Fruit fly (Drosophila melanogaster) whole organism, embryonic: ENCODE measurements around the gene vkg.

Source experiments
- Asciz ChIP-seq: fragments of 200-800 bp; sonication (Bioruptor generic); optimal IDR thresholded peaks from 2 replicates; lab custom pipeline; 2017; ENCODE audit warnings: missing biosample characterization, mild to moderate bottlenecking, missing genetic modification characterization, missing genetic modification reagents
- Awh ChIP-seq: fragments of 200-800 bp; sonication (Bioruptor generic); IDR thresholded peaks from 2 replicates; pipeline ENCODE4, ENCODE4 v1.3.6; 2022; ENCODE audit warnings: missing biosample characterization, missing genetic modification characterization
- CG12104 ChIP-seq: fragments of 200-800 bp; sonication (Bioruptor generic); optimal IDR thresholded peaks from 3 replicates; lab custom pipeline; 2016; ENCODE audit warnings: missing biosample characterization, missing genetic modification characterization
- CG14667 ChIP-seq: fragments of 200-800 bp; sonication (Bioruptor generic); IDR thresholded peaks from 2 replicates; pipeline ENCODE4 v1.3.6; 2022; ENCODE audit warnings: missing biosample characterization, missing genetic modification characterization
- CG15269 ChIP-seq: fragments of 200-800 bp; sonication (Bioruptor generic); optimal IDR thresholded peaks from 2 replicates; lab custom pipeline; 2018; ENCODE audit warnings: missing biosample characterization, mild to moderate bottlenecking, missing genetic modification characterization, moderate library complexity
- CG17328 ChIP-seq: fragments of 200-800 bp; sonication (Bioruptor generic); IDR thresholded peaks from 2 replicates; pipeline ENCODE4 v1.3.6; 2022; ENCODE audit warnings: missing biosample characterization, missing genetic modification characterization
- CG17912 ChIP-seq: fragments of 200-800 bp; sonication (Bioruptor generic); optimal IDR thresholded peaks from 2 replicates; lab custom pipeline; 2018; ENCODE audit warnings: missing biosample characterization, mild to moderate bottlenecking, missing genetic modification characterization
- CG2199 ChIP-seq: fragments of 200-800 bp; sonication (Bioruptor generic); IDR thresholded peaks from 3 replicates; pipeline ENCODE4 v1.3.6; 2022; ENCODE audit warnings: missing biosample characterization, missing genetic modification characterization
- CG31224 ChIP-seq: fragments of 200-800 bp; sonication (Bioruptor generic); IDR thresholded peaks from 2 replicates; pipeline ENCODE4 v1.3.6; 2022; ENCODE audit warnings: missing biosample characterization, missing genetic modification characterization
- CG3163 ChIP-seq: fragments of 200-800 bp; sonication (Bioruptor generic); optimal IDR thresholded peaks from 3 replicates; lab custom pipeline; 2016; ENCODE audit warnings: missing biosample characterization, missing genetic modification characterization
- CG34376 ChIP-seq: fragments of 200-800 bp; sonication (Bioruptor generic); optimal IDR thresholded peaks from 2 replicates; lab custom pipeline; 2018; ENCODE audit warnings: missing biosample characterization, mild to moderate bottlenecking, missing genetic modification characterization
- CG4328 ChIP-seq: fragments of 200-800 bp; sonication (Bioruptor generic); optimal IDR thresholded peaks from 3 replicates; lab custom pipeline; 2017; ENCODE audit warnings: missing biosample characterization, missing genetic modification reagents, missing genetic modification characterization
- CG4707 ChIP-seq: fragments of 200-800 bp; sonication (Bioruptor generic); optimal IDR thresholded peaks from 2 replicates; lab custom pipeline; 2018; ENCODE audit warnings: missing biosample characterization, mild to moderate bottlenecking, missing genetic modification characterization, moderate library complexity
- CG7987 ChIP-seq: fragments of 200-800 bp; sonication (Bioruptor generic); optimal IDR thresholded peaks from 2 replicates; lab custom pipeline; 2018; ENCODE audit warnings: missing biosample characterization, mild to moderate bottlenecking, missing genetic modification characterization, moderate library complexity
- CG8944 ChIP-seq: fragments of 200-800 bp; sonication (Bioruptor generic); optimal IDR thresholded peaks from 3 replicates; lab custom pipeline; 2016; ENCODE audit warnings: missing biosample characterization, missing genetic modification characterization
- CrebB ChIP-seq: fragments of 200-800 bp; sonication (Bioruptor generic); optimal IDR thresholded peaks from 3 replicates; lab custom pipeline; 2018; ENCODE audit warnings: missing biosample characterization, mild to moderate bottlenecking, missing genetic modification characterization
- Dll ChIP-seq: fragments of 200-800 bp; sonication (Bioruptor generic); IDR thresholded peaks from 4 replicates; pipeline ENCODE4 v1.3.6; 2022; ENCODE audit warnings: missing biosample characterization, missing genetic modification characterization; ENCODE audit not compliant: partially characterized antibody
- E2f2 ChIP-seq: fragments of 200-800 bp; sonication (Bioruptor generic); IDR thresholded peaks from 2 replicates; pipeline ENCODE4 v1.3.6; 2022; ENCODE audit warnings: missing biosample characterization, missing genetic modification characterization
- Hand ChIP-seq: fragments of 200-800 bp; sonication (Bioruptor generic); optimal IDR thresholded peaks from 2 replicates; lab custom pipeline; 2017; ENCODE audit warnings: mild to moderate bottlenecking, missing biosample characterization, missing genetic modification reagents, missing genetic modification characterization
- Lpt ChIP-seq: fragments of >200 bp; optimal IDR thresholded peaks from 2 replicates; lab custom pipeline; 2018; ENCODE audit warnings: missing biosample characterization, missing genetic modification characterization
- MBD-R2 ChIP-seq: fragments of 200-800 bp; sonication (Bioruptor generic); IDR thresholded peaks from 2 replicates; pipeline ENCODE4 v1.3.6; 2022; ENCODE audit warnings: missing biosample characterization, missing genetic modification characterization
- Myb ChIP-seq: fragments of 200-800 bp; sonication (Bioruptor generic); optimal IDR thresholded peaks from 2 replicates; lab custom pipeline; 2016; ENCODE audit warnings: missing biosample characterization, missing genetic modification characterization
- Nf-YA ChIP-seq: fragments of 200-800 bp; sonication (Bioruptor generic); IDR thresholded peaks from 2 replicates; pipeline ENCODE4 v1.3.6; 2022; ENCODE audit warnings: missing biosample characterization, missing genetic modification characterization
- Nf-YB ChIP-seq: fragments of 200-800 bp; sonication (Bioruptor generic); optimal IDR thresholded peaks from 3 replicates; lab custom pipeline; 2019; ENCODE audit warnings: missing biosample characterization, mild to moderate bottlenecking, missing genetic modification characterization, moderate library complexity
- Scr ChIP-seq: fragments of 200-800 bp; sonication (Bioruptor generic); IDR thresholded peaks from 2 replicates; pipeline ENCODE4 v1.3.6; 2022; ENCODE audit warnings: missing biosample characterization, missing genetic modification characterization; ENCODE audit not compliant: partially characterized antibody
- Sry-β ChIP-seq: fragments of 200-800 bp; sonication (Bioruptor generic); optimal IDR thresholded peaks from 2 replicates; lab custom pipeline; 2018; ENCODE audit warnings: missing biosample characterization, mild to moderate bottlenecking, missing genetic modification characterization, moderate library complexity
- Vsx1 ChIP-seq: fragments of 200-800 bp; sonication (Bioruptor generic); optimal IDR thresholded peaks from 2 replicates; lab custom pipeline; 2017; ENCODE audit warnings: missing biosample characterization, mild to moderate bottlenecking, missing genetic modification characterization, missing genetic modification reagents
- ash1 ChIP-seq: fragments of 200-800 bp; sonication (Bioruptor generic); optimal IDR thresholded peaks from 2 replicates; lab custom pipeline; 2018; ENCODE audit warnings: missing biosample characterization, mild to moderate bottlenecking, missing genetic modification characterization
- az2 ChIP-seq: fragments of 200-800 bp; sonication (Bioruptor generic); optimal IDR thresholded peaks from 3 replicates; lab custom pipeline; 2016; ENCODE audit warnings: missing biosample characterization, missing genetic modification characterization
- bcd ChIP-seq: fragments of 200-800 bp; sonication (Bioruptor generic); optimal IDR thresholded peaks from 2 replicates; lab custom pipeline; 2017; ENCODE audit warnings: missing biosample characterization, mild to moderate bottlenecking, missing genetic modification characterization
- dysf ChIP-seq: fragments of 200-800 bp; sonication (Bioruptor generic); IDR thresholded peaks from 3 replicates; pipeline ENCODE4 v1.3.6; 2022; ENCODE audit warnings: missing biosample characterization, missing genetic modification characterization
- ems ChIP-seq: fragments of 200-800 bp; sonication (Bioruptor generic); optimal IDR thresholded peaks from 3 replicates; lab custom pipeline; 2016; ENCODE audit warnings: missing biosample characterization, missing genetic modification characterization
- eyg ChIP-seq: fragments of 200-800 bp; sonication (Bioruptor generic); optimal IDR thresholded peaks from 3 replicates; lab custom pipeline; 2016; ENCODE audit warnings: missing biosample characterization, missing genetic modification characterization
- gsb ChIP-seq: fragments of 200-800 bp; sonication (Bioruptor generic); IDR thresholded peaks from 2 replicates; pipeline ENCODE4 v1.3.6; 2022; ENCODE audit warnings: missing biosample characterization, missing genetic modification characterization
- hb ChIP-seq: fragments of 200-800 bp; sonication (Bioruptor generic); IDR thresholded peaks from 3 replicates; pipeline ENCODE4 v1.3.6; 2022; ENCODE audit warnings: missing biosample characterization, missing genetic modification characterization; ENCODE audit not compliant: partially characterized antibody
- kni ChIP-seq: fragments of 200-800 bp; sonication (Bioruptor generic); optimal IDR thresholded peaks from 3 replicates; lab custom pipeline; 2017; ENCODE audit warnings: mild to moderate bottlenecking, missing biosample characterization, missing genetic modification reagents, missing genetic modification characterization
- lov ChIP-seq, 2 experiments: fragments of 200-800 bp in 1 of 2; fragments of >200 bp in 1 of 2; sonication (Bioruptor generic) in 1 of 2; IDR thresholded peaks in 1 of 2; optimal IDR thresholded peaks in 1 of 2; 2 replicates in 1 of 2; 3 replicates in 1 of 2; pipeline versions ENCODE4 v1.3.6 to Lab custom; 2017 to 2022; ENCODE audit warnings: missing biosample characterization in 1 of 2, missing genetic modification characterization in 1 of 2
- maf-S ChIP-seq: fragments of 200-800 bp; sonication (Bioruptor generic); optimal IDR thresholded peaks from 2 replicates; lab custom pipeline; 2016; ENCODE audit warnings: missing biosample characterization, missing genetic modification characterization
- nau ChIP-seq: fragments of 200-800 bp; sonication (Bioruptor generic); optimal IDR thresholded peaks from 3 replicates; lab custom pipeline; 2017; ENCODE audit warnings: missing biosample characterization, mild to moderate bottlenecking, missing genetic modification characterization, missing genetic modification reagents
- pum ChIP-seq: fragments of 200-800 bp; sonication (Bioruptor generic); optimal IDR thresholded peaks from 2 replicates; lab custom pipeline; 2016; ENCODE audit warnings: missing biosample characterization, missing genetic modification characterization
- row ChIP-seq: fragments of 200-800 bp; sonication (Bioruptor generic); IDR thresholded peaks from 3 replicates; pipeline ENCODE4 v1.3.6; 2022; ENCODE audit warnings: missing biosample characterization, missing genetic modification characterization
- sens-2 ChIP-seq: fragments of 200-800 bp; sonication (Bioruptor generic); IDR thresholded peaks from 2 replicates; pipeline ENCODE4 v1.3.6; 2022; ENCODE audit warnings: missing biosample characterization, missing genetic modification characterization
- slou ChIP-seq: fragments of 200-800 bp; sonication (Bioruptor generic); optimal IDR thresholded peaks from 3 replicates; lab custom pipeline; 2016; ENCODE audit warnings: missing biosample characterization, missing genetic modification characterization
- sna ChIP-seq: fragments of 200-800 bp; sonication (Bioruptor generic); IDR thresholded peaks from 2 replicates; pipeline ENCODE4 v1.3.6; 2022; ENCODE audit warnings: missing biosample characterization, missing genetic modification characterization; ENCODE audit not compliant: partially characterized antibody
- stwl ChIP-seq: fragments of 200-800 bp; sonication (Bioruptor generic); optimal IDR thresholded peaks from 3 replicates; lab custom pipeline; 2018; ENCODE audit warnings: missing biosample characterization, mild to moderate bottlenecking, missing genetic modification characterization, moderate library complexity
- tin ChIP-seq: fragments of 200-800 bp; sonication (Bioruptor generic); optimal IDR thresholded peaks from 3 replicates; lab custom pipeline; 2016; ENCODE audit warnings: missing biosample characterization, missing genetic modification characterization
- tll ChIP-seq, 2 experiments: fragments of 200-800 bp in 1 of 2; fragments of >200 bp in 1 of 2; sonication (Bioruptor generic) in 1 of 2; optimal IDR thresholded peaks; 2 replicates each; lab custom pipeline; 2017 to 2019; ENCODE audit warnings: missing biosample characterization in 2 of 2, missing genetic modification characterization in 2 of 2, mild to moderate bottlenecking in 1 of 2, moderate library complexity in 1 of 2
- usp ChIP-seq: fragments of >200 bp; optimal IDR thresholded peaks from 2 replicates; lab custom pipeline; 2017; ENCODE audit warnings: missing biosample characterization, missing genetic modification characterization

vkg gene

dm6 chr2L:5044892-5045619 is 17.1 kb upstream of the vkg start (continued):
- TF ChIP-seq CG7987 (no peak), maf-S (GFP tag; lab: Kevin White, UChicago) (peak; percentile 4), tin (GFP tag; lab: Kevin White, UChicago) (peak; percentile 56), Myb (GFP tag; lab: Kevin White, UChicago) (peak; percentile 18), CG2199 (GFP tag; lab: Robert Waterston, UW) (peak; percentile 74), row (GFP tag; lab: Robert Waterston, UW) (peak; percentile 71), bcd (peak; percentile 62), Lpt (no peak), lov (optimal IDR thresholded peaks at IDR 0.05; lab: Kevin White, UChicago) (no peak), lov (GFP tag; IDR thresholded peaks at IDR 0.05; lab: Robert Waterston, UW) (no peak), CG17912 (GFP tag; lab: Kevin White, UChicago) (no peak), Nf-YB (GFP tag; lab: Kevin White, UChicago) (peak; percentile 43), CG15269 (tag; lab: Kevin White, UChicago) (peak; percentile 72), CrebB (no peak), CG12104 (GFP tag; lab: Kevin White, UChicago) (peak; percentile 41), Vsx1 (peak; percentile 30), CG34376 (no peak), usp (GFP tag; lab: Kevin White, UChicago) (no peak), sens-2 (GFP tag; lab: Robert Waterston, UW) (peak; percentile 56), dysf (GFP tag; lab: Robert Waterston, UW) (peak; percentile 44; the same call in 1 of the 3 replicates), Sry-β (GFP tag; lab: Kevin White, UChicago) (no peak), stwl (tag; lab: Kevin White, UChicago) (no peak), CG4707 (no peak), CG3163 (GFP tag; lab: Kevin White, UChicago) (no peak), ash1 (GFP tag; lab: Kevin White, UChicago) (no peak), kni (GFP tag; lab: Kevin White, UChicago) (no peak), Dll (GFP tag; lab: Robert Waterston, UW) (no peak), Hand (GFP tag; lab: Kevin White, UChicago) (no peak), Awh (peak; percentile 65), Asciz (GFP tag; lab: Kevin White, UChicago) (peak; percentile 24), tll (GFP tag; optimal IDR thresholded peaks at IDR 0.05; lab: Kevin White, UChicago) (no peak), ems (GFP tag; lab: Kevin White, UChicago) (peak; percentile 52), gsb (GFP tag; lab: Robert Waterston, UW) (no peak), CG31224 (GFP tag; lab: Robert Waterston, UW) (peak; percentile 18; the same call in 1 of the 2 replicates), E2f2 (GFP tag; lab: Robert Waterston, UW) (0 out of 2 replicates have a peak, but pooled peaks have one; percentile 23), pum (GFP tag; lab: Kevin White, UChicago) (peak; percentile 42), Scr (GFP tag; lab: Robert Waterston, UW) (no peak), MBD-R2 (GFP tag; lab: Robert Waterston, UW) (no peak), sna (no peak), CG8944 (peak; percentile 53), Nf-YA (peak; percentile 9; the same call in 1 of the 2 replicates), eyg (no peak), slou (peak; percentile 32), CG4328 (GFP tag; lab: Kevin White, UChicago) (peak; percentile 31), CG17328 (GFP tag; lab: Robert Waterston, UW) (peak; percentile 13; the same call in 1 of the 2 replicates), hb (no peak), nau (peak; percentile 16), CG14667 (GFP tag; lab: Robert Waterston, UW) (peak; percentile 31; the same call in 1 of the 2 replicates), az2 (peak; percentile 48)
